Fruit fly (Drosophila melanogaster): ENCODE results near the gene Muc11A.

DNA sequence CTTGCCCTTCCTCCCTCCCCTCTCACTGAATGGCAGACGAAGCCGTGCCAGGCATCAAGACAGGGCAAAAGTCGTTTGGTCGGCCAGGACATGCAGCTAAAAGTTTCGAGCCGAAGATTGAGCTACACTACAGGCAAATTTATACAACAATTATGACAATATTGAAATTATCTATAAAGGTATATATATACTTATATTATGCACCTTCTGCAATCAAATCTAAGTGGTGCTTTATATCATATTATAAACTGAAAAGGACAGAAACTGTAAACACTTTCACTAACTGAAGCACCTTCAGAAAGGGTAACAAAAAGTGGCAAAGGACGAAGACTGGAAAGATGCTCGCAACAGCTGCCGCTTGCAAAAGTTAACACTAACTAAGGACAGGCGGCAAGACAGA is 16.6 kb downstream of the Muc11A start:
- TF ChIP-seq ovo (GFP tag; optimal IDR thresholded peaks at IDR 0.05), result no peak
- TF ChIP-seq kay (GFP tag; ENCODE audit: borderline replicate concordance), result no peak
- no peak for TF ChIP-seq pad (GFP tag; optimal IDR thresholded peaks at IDR 0.05)
- TF ChIP-seq CG7101 (tag; optimal IDR thresholded peaks at IDR 0.05), result no peak
- TF ChIP-seq CG33017 (tag; optimal IDR thresholded peaks at IDR 0.05), result no peak
- no peak for TF ChIP-seq toe (GFP tag; optimal IDR thresholded peaks at IDR 0.05)
- TF ChIP-seq CG11617 (GFP tag; optimal IDR thresholded peaks at IDR 0.05), result no peak
- no peak for TF ChIP-seq Mnt (GFP tag; optimal IDR thresholded peaks at IDR 0.05)
- TF ChIP-seq Hr96 (GFP tag; optimal IDR thresholded peaks at IDR 0.05), result no peak
- TF ChIP-seq tj (GFP tag; optimal IDR thresholded peaks at IDR 0.05), result no peak
- no peak for TF ChIP-seq cnc (optimal IDR thresholded peaks at IDR 0.05)
- TF ChIP-seq CG1620 (GFP tag; optimal IDR thresholded peaks at IDR 0.05), result no peak

Measured in whole organism, adult.